Worm (Caenorhabditis elegans) whole organism, L2 larva: ENCODE data around the gene fbxb-38.
"Not testable (repeated sequence)": the region's sequence is repeated elsewhere in the genome, so short reads cannot be mapped to it uniquely, and the experiment has no call there.

ENCODE experiments used
- C34F6.9 ChIP-seq: fragments of 150-350 bp; optimal IDR thresholded peaks from 2 replicates; lab custom pipeline; 2014; ENCODE audit warnings: missing biosample characterization, missing genetic modification characterization
- F13H6.1 ChIP-seq: sonication (generic microtip); optimal IDR thresholded peaks from 2 replicates; lab custom pipeline; 2016; ENCODE audit warnings: missing genetic modification characterization, missing compliant biosample characterization
- ZK546.5 ChIP-seq: sonication (generic microtip); optimal IDR thresholded peaks from 2 replicates; lab custom pipeline; 2017; ENCODE audit warnings: missing biosample characterization, missing genetic modification characterization
- alr-1 ChIP-seq: fragments of 150-350 bp; optimal IDR thresholded peaks from 2 replicates; lab custom pipeline; 2014; ENCODE audit warnings: missing biosample characterization, missing genetic modification characterization
- aly-2 ChIP-seq: fragments of 150-350 bp; optimal IDR thresholded peaks from 2 replicates; lab custom pipeline; 2014; ENCODE audit warnings: missing biosample characterization, missing genetic modification characterization
- ama-1 ChIP-seq: fragments of 150-350 bp; optimal IDR thresholded peaks from 2 replicates; lab custom pipeline; 2018; ENCODE audit warnings: inconsistent platforms
- ceh-16 ChIP-seq: fragments of 150-350 bp; optimal IDR thresholded peaks from 2 replicates; lab custom pipeline; 2014; ENCODE audit warnings: missing biosample characterization, missing genetic modification characterization
- crh-2 ChIP-seq: sonication (generic microtip); optimal IDR thresholded peaks from 2 replicates; lab custom pipeline; 2017; ENCODE audit warnings: missing biosample characterization, missing genetic modification characterization
- dmd-4 ChIP-seq: sonication (generic microtip); optimal IDR thresholded peaks from 2 replicates; lab custom pipeline; 2017; ENCODE audit warnings: missing biosample characterization, missing genetic modification characterization
- egl-27 ChIP-seq: sonication (generic microtip); optimal IDR thresholded peaks from 3 replicates; lab custom pipeline; 2017; ENCODE audit warnings: missing biosample characterization, missing genetic modification reagents, missing genetic modification characterization
- elt-1 ChIP-seq: fragments of 150-350 bp; optimal IDR thresholded peaks from 2 replicates; lab custom pipeline; 2014; ENCODE audit warnings: missing biosample characterization, missing genetic modification characterization
- elt-3 ChIP-seq: sonication (generic microtip); optimal IDR thresholded peaks from 2 replicates; lab custom pipeline; 2017; ENCODE audit warnings: missing biosample characterization, missing genetic modification characterization
- fos-1 ChIP-seq: fragments of 150-350 bp; optimal IDR thresholded peaks from 2 replicates; lab custom pipeline; 2014; ENCODE audit warnings: missing biosample characterization, missing genetic modification characterization
- lin-11 ChIP-seq: fragments of 150-350 bp; sonication (generic microtip); optimal IDR thresholded peaks from 2 replicates; lab custom pipeline; 2014; ENCODE audit warnings: missing biosample characterization, missing genetic modification characterization, inconsistent platforms, mixed read lengths
- lin-13 ChIP-seq: fragments of 150-350 bp; optimal IDR thresholded peaks from 2 replicates; lab custom pipeline; 2014; ENCODE audit warnings: missing biosample characterization, missing genetic modification reagents, missing genetic modification characterization
- mab-5 ChIP-seq: fragments of 150-350 bp; optimal IDR thresholded peaks from 2 replicates; lab custom pipeline; 2014; ENCODE audit warnings: missing biosample characterization, missing genetic modification characterization
- mbf-1 ChIP-seq: sonication (generic microtip); optimal IDR thresholded peaks from 2 replicates; lab custom pipeline; 2017; ENCODE audit warnings: missing biosample characterization, missing genetic modification characterization
- nhr-10 ChIP-seq: sonication (generic microtip); optimal IDR thresholded peaks from 2 replicates; lab custom pipeline; 2017; ENCODE audit warnings: missing biosample characterization, missing genetic modification characterization
- nhr-11 ChIP-seq: fragments of 150-350 bp; optimal IDR thresholded peaks from 2 replicates; lab custom pipeline; 2014; ENCODE audit warnings: missing biosample characterization, missing genetic modification characterization
- nhr-12 ChIP-seq: fragments of 150-350 bp; optimal IDR thresholded peaks from 2 replicates; lab custom pipeline; 2014; ENCODE audit warnings: missing biosample characterization, missing genetic modification characterization
- nhr-21 ChIP-seq: fragments of 150-350 bp; optimal IDR thresholded peaks from 2 replicates; lab custom pipeline; 2014; ENCODE audit warnings: missing biosample characterization, missing genetic modification characterization
- nhr-23 ChIP-seq: fragments of 150-350 bp; optimal IDR thresholded peaks from 2 replicates; lab custom pipeline; 2014; ENCODE audit warnings: missing biosample characterization, missing genetic modification reagents, missing genetic modification characterization
- nhr-237 ChIP-seq: fragments of 150-350 bp; optimal IDR thresholded peaks from 2 replicates; lab custom pipeline; 2014; ENCODE audit warnings: missing biosample characterization, missing genetic modification characterization
- nhr-25 ChIP-seq: fragments of 150-350 bp; sonication (generic microtip); optimal IDR thresholded peaks from 3 replicates; lab custom pipeline; 2014; ENCODE audit warnings: missing biosample characterization, missing genetic modification characterization
- nhr-6 ChIP-seq: fragments of 150-350 bp; optimal IDR thresholded peaks from 2 replicates; lab custom pipeline; 2014; ENCODE audit warnings: missing biosample characterization, missing genetic modification characterization
- peb-1 ChIP-seq: fragments of 150-350 bp; optimal IDR thresholded peaks from 2 replicates; lab custom pipeline; 2014; ENCODE audit warnings: missing biosample characterization, missing genetic modification characterization
- sem-4 ChIP-seq: fragments of 150-350 bp; optimal IDR thresholded peaks from 2 replicates; lab custom pipeline; 2014; ENCODE audit warnings: missing biosample characterization, missing genetic modification reagents, missing genetic modification characterization
- sma-3 ChIP-seq: sonication (generic microtip); optimal IDR thresholded peaks from 2 replicates; lab custom pipeline; 2016; ENCODE audit warnings: missing genetic modification reagents, missing genetic modification characterization, missing compliant biosample characterization
- sma-9 ChIP-seq, 2 experiments: fragments of 150-350 bp in 1 of 2; sonication (generic microtip) in 1 of 2; optimal IDR thresholded peaks; 2 replicates each; lab custom pipeline; 2014 to 2016; ENCODE audit warnings: missing genetic modification characterization in 2 of 2, mild to moderate bottlenecking in 1 of 2, missing biosample characterization in 1 of 2, missing compliant biosample characterization in 1 of 2, missing genetic modification reagents in 1 of 2, moderate library complexity in 1 of 2
- snpc-4 ChIP-seq: fragments of 150-350 bp; optimal IDR thresholded peaks from 2 replicates; lab custom pipeline; 2014; ENCODE audit warnings: missing biosample characterization, missing genetic modification characterization
- unc-39 ChIP-seq: fragments of 150-350 bp; optimal IDR thresholded peaks from 2 replicates; lab custom pipeline; 2014; ENCODE audit warnings: missing biosample characterization, missing genetic modification characterization
- unc-62 ChIP-seq: fragments of 150-350 bp; optimal IDR thresholded peaks from 2 replicates; lab custom pipeline; 2014; ENCODE audit warnings: missing biosample characterization, missing genetic modification reagents, missing genetic modification characterization
- zag-1 ChIP-seq: fragments of 150-350 bp; optimal IDR thresholded peaks from 2 replicates; lab custom pipeline; 2014; ENCODE audit warnings: missing biosample characterization, missing genetic modification characterization
- ztf-1 ChIP-seq: fragments of 200-800 bp; sonication (Bioruptor generic); conservative IDR thresholded peaks from 2 replicates; pipeline ENCODE4 v1.3.6; 2022; ENCODE audit warnings: missing genetic modification characterization, missing compliant biosample characterization
- ztf-4 ChIP-seq: fragments of 150-350 bp; optimal IDR thresholded peaks from 2 replicates; lab custom pipeline; 2014; ENCODE audit warnings: missing biosample characterization, missing genetic modification characterization

fbxb-38 gene

DNA sequence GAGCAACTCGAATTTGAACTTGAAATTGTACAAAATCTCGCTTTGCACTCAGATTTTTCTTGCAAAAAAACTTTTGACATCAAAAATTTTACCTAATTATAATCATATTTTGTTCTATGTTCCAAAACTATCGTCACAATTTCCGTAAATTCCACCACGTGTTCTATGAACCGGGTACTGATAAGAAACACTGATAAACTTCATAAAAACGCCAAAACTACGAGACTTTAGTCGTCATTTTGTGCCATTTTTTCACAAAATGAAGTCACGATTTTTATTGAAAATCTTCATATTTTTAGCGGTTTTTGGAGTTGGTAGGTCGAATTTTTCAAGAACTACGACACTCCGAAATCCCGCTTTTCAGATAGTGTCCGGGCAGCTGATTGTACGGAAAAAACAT lies 8.1 kb upstream of the fbxb-38 start, which contains the start of gene gba-1:
Gene gba-1 (plus strand): TSS at position 54 of the 400 bp plus-strand sequence.
- peak; percentile 30 for TF ChIP-seq fos-1 (tag; lab: Kevin White, UChicago)
- no peak for TF ChIP-seq alr-1 (tag; lab: Kevin White, UChicago)
- no peak for TF ChIP-seq lin-13
- TF ChIP-seq nhr-25, result no peak
- TF ChIP-seq crh-2 (tag; lab: Kevin White, UChicago), result peak; percentile 10
- no peak for TF ChIP-seq sem-4 (tag; lab: Kevin White, UChicago)
- no peak for TF ChIP-seq dmd-4 (tag; lab: Kevin White, UChicago)
- no peak for TF ChIP-seq peb-1

DNA sequence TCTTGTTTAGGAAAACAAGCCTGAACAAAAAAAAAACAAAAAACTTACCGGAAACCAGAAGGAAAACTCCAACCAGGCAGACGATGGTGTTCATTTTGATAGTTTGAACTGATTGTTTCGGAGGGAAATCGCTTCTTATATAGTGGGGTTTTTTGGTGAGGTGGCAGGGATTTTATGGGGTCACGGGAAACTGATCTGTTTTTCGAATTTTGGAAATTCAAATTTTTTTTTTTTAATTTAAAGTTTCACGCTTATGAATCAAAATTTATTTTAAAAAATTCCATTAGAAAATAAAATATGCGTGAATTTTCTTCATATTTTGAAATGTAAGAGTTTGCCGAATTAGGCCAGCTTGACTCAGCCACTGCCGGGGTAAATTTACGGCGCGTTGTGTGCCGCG lies 6.8 kb upstream of the fbxb-38 start, which contains the start of gene C33C12.7:
Gene C33C12.7 (minus strand): TSS at position 101 of the 400 bp plus-strand sequence.
- TF ChIP-seq mab-5 (tag; lab: Kevin White, UChicago) (no peak), ZK546.5 (tag; lab: Kevin White, UChicago) (no peak), ama-1 (lab: Kevin White, UChicago) (no peak), aly-2 (tag; lab: Kevin White, UChicago) (no peak), lin-11 (tag; lab: Kevin White, UChicago) (no peak), dmd-4 (tag; lab: Kevin White, UChicago) (no peak), elt-1 (tag; lab: Kevin White, UChicago) (no peak), mbf-1 (tag; lab: Kevin White, UChicago) (no peak), nhr-23 (tag; lab: Kevin White, UChicago) (no peak), nhr-12 (tag; lab: Kevin White, UChicago) (no peak)

DNA sequence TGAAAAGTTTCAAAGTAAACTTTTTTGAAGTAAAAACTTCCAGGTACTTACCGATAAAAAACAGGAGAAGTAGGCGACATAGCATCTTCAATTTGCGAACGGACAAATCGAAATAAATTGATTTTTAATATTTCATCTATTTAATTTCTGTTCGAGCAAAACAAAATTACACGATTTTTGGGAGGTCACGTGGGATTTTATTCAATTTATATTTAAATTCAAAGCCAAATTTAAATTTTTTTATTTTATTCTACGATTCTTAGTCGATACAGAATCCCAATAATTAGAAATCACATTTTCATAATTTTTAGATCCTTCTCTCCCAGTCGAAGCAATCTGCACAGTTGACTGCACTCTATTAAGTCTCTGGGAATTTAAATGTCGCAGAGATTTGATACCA lies 1.5 kb upstream of the fbxb-38 start, which contains the start of gene C33C12.12:
Gene C33C12.12 (minus strand): TSS at position 101 of the 400 bp plus-strand sequence.
- TF ChIP-seq nhr-25 (no peak), egl-27 (no peak), unc-39 (no peak), nhr-6 (tag; lab: Kevin White, UChicago) (no peak)

DNA sequence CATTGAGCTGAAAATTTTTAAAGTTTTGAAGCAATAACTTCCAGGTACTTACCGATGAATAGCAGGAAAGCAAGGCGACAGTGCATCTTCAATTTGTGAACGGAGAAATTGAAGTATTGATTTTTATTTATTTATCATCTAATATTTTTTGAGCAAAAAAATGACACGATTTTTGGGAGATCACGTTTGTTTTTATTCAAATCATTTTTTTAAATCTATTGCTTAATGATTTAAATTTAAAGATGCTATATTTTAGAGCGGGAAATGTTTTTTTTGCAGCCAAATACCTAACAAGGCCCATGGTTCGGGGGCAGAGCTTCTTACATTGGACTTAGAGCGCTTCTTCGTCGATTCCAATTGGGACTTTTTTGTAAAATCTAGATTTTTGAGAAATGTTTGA lies 2.2 kb downstream of the fbxb-38 start, which contains the start of gene C33C12.4:
Gene C33C12.4 (minus strand): TSS at position 101 of the 400 bp plus-strand sequence.
- TF ChIP-seq unc-39, result no peak
- TF ChIP-seq lin-13, result no peak
- no peak for TF ChIP-seq mbf-1 (tag; lab: Kevin White, UChicago)
- TF ChIP-seq elt-3, result no peak

DNA sequence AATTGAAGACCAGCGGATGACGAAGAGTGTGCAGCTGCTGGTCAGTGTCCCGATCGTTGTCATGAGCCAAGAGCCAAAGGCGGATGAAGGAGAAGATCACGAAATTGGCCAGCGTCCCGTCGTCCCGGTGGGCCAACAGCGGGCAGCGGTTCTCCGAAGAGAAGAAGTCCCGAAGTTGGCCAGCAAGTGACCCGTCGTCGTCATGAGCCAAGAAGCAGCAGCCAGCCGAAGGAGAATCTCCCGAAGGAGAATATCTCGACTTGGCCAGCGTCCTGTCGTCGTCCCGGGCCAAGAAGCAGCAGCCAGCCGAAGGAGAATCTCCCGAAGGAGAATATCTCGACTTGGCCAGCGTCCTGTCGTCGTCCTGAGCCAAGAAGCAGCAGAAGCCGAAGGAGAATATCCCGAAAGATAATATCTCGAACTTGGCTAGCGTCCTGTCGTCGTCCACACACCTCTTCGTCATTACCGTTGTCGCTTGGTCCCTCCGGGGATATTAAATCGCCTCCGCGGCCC lies 5.1 kb downstream of the fbxb-38 start, which contains the start of gene C33C12.11:
Gene C33C12.11 (minus strand): TSS at position 463 of the 513 bp plus-strand sequence.
- TF ChIP-seq F13H6.1 (tag; lab: Kevin White, UChicago); snpc-4; dmd-4 (tag; lab: Kevin White, UChicago): not testable (repeated sequence)

DNA sequence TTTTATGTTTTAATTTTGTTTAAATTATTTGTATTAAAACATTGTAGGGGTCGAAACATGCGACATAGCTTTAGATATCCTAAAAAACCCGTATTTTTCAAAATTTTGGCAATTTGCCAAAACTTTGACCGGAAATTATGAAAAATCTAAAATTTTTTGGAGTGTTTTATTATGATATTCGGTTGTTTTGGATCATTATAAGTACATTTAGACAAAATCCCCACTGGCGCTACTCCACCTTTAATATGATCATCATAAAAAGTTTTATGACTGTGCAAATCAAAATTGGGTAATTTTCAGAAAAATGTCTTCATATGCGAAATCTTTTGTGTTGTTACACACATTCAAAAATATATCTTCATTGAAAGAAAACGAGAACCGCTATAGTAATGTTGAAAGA lies 14.9 kb downstream of the fbxb-38 start, which contains the start of gene math-18:
Gene math-18 (plus strand): TSS at position 301 of the 400 bp plus-strand sequence.
- TF ChIP-seq unc-62 (GFP tag; lab: Kevin White, UChicago); mbf-1 (tag; lab: Kevin White, UChicago); nhr-10 (tag; lab: Kevin White, UChicago): not testable (repeated sequence)

DNA sequence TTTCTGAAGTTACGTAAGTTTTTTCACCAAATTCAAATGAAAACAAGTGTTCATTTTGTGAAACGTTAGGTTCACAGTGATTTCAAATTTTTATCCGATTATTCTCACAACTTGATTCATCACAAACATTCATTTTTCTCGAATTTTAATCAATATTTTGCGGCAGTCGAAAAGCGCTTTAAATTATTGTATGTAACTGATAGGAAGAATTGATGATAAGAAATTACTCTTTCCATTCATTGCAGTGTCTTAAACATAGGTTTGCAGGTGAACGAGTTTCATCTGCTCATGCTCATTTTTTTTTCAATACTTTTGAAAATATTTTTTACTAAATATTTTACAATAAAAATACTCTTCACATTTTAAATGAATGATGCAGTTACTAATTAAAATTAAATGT lies 16.1 kb downstream of the fbxb-38 start:
- peak; percentile 64 for TF ChIP-seq fos-1 (tag; lab: Kevin White, UChicago)
- no peak for TF ChIP-seq nhr-237 (tag; lab: Kevin White, UChicago)
- no peak for TF ChIP-seq unc-39
- no peak for TF ChIP-seq lin-13
- TF ChIP-seq peb-1, result no peak

DNA sequence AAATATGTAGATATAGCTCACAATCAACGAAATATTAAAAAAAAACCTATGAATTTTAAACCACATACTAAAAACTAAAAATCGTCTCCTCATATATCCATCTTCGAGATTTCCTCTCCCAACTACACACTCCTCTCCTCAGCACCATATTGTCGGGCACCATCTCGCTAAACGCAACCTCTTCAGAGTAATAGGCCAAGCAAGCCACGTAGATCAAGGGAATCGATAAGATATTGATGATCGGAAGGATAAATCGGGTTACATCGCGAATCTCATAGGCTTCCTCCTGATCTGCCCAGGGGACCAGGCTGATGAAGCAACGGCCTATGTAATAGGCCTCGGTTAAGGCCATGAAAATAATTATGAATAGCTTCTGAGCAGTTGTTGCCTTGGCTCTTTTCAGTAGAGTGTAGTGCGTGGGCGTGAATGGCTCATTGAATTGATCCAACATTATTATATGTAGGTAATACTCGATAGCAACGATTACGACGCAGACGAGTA lies 18.0 kb downstream of the fbxb-38 start, which contains the start of the genes C40A11.7 and C40A11.8:
Gene C40A11.7 (minus strand): TSS at position 101 of the 501 bp plus-strand sequence.
Gene C40A11.8 (minus strand): TSS at position 451 of the 501 bp plus-strand sequence.
- no peak for TF ChIP-seq zag-1 (tag; lab: Kevin White, UChicago)
- TF ChIP-seq fos-1 (tag; lab: Kevin White, UChicago), result no peak
- TF ChIP-seq ztf-4 (tag; lab: Kevin White, UChicago), result no peak
- no peak for TF ChIP-seq nhr-25
- no peak for TF ChIP-seq elt-1 (tag; lab: Kevin White, UChicago)
- TF ChIP-seq ZK546.5 (tag; lab: Kevin White, UChicago), result no peak
- TF ChIP-seq nhr-11 (tag; lab: Kevin White, UChicago), result no peak
- no peak for TF ChIP-seq ama-1 (lab: Kevin White, UChicago)
- TF ChIP-seq ceh-16 (tag; lab: Kevin White, UChicago), result no peak
- no peak for TF ChIP-seq lin-11 (tag; lab: Kevin White, UChicago)
- TF ChIP-seq ztf-1, result no peak
- TF ChIP-seq mbf-1 (tag; lab: Kevin White, UChicago), result no peak
- TF ChIP-seq sma-3 (GFP tag; lab: Kevin White, UChicago), result no peak
- no peak for TF ChIP-seq C34F6.9
- TF ChIP-seq nhr-21, result no peak
- TF ChIP-seq snpc-4, result no peak
- TF ChIP-seq dmd-4 (tag; lab: Kevin White, UChicago), result no peak
- TF ChIP-seq sma-9 (GFP tag; optimal IDR thresholded peaks at IDR 0.05; lab: Kevin White, UChicago), result no peak
- TF ChIP-seq sma-9 (tag; optimal IDR thresholded peaks at IDR 0.05; lab: Kevin White, UChicago), result no peak
